Worm (Caenorhabditis elegans) whole organism, late embryonic: ENCODE measurements around the gene B0410.3.
A peak's percentile ranks its signal among the peaks of the same experiment; 100 is the strongest.

Experiments used
- C38D4.7 ChIP-seq: fragments of 200-800 bp; sonication (Bioruptor generic); optimal IDR thresholded peaks from 2 replicates; lab custom pipeline; 2018; ENCODE audit warnings: mild to moderate bottlenecking, missing genetic modification characterization, moderate library complexity, missing compliant biosample characterization
- T23F11.4 ChIP-seq: fragments of 200-800 bp; sonication (Bioruptor generic); optimal IDR thresholded peaks from 2 replicates; lab custom pipeline; 2018; ENCODE audit warnings: mild to moderate bottlenecking, missing genetic modification characterization, missing compliant biosample characterization
- ama-1 ChIP-seq: fragments of 150-350 bp; optimal IDR thresholded peaks from 2 replicates; lab custom pipeline; 2014
- ceh-14 ChIP-seq: sonication (generic microtip); optimal IDR thresholded peaks from 2 replicates; lab custom pipeline; 2016; ENCODE audit warnings: missing genotype, missing genetic modification characterization, missing compliant biosample characterization
- ceh-30 ChIP-seq: fragments of 150-350 bp; optimal IDR thresholded peaks from 2 replicates; lab custom pipeline; 2014; ENCODE audit warnings: missing biosample characterization, missing genetic modification characterization
- ceh-34 ChIP-seq: sonication (generic microtip); optimal IDR thresholded peaks from 2 replicates; lab custom pipeline; 2016; ENCODE audit warnings: mild to moderate bottlenecking, missing genetic modification characterization, missing compliant biosample characterization
- ceh-48 ChIP-seq: sonication (generic microtip); optimal IDR thresholded peaks from 2 replicates; lab custom pipeline; 2016; ENCODE audit warnings: missing genetic modification characterization, inconsistent platforms, missing compliant biosample characterization
- fkh-6 ChIP-seq: sonication (generic microtip); optimal IDR thresholded peaks from 2 replicates; lab custom pipeline; 2016; ENCODE audit warnings: missing genetic modification characterization, missing compliant biosample characterization
- hlh-30 ChIP-seq: sonication (generic microtip); optimal IDR thresholded peaks from 2 replicates; lab custom pipeline; 2017; ENCODE audit warnings: antibody characterized with exemption, missing genetic modification characterization, missing compliant biosample characterization; ENCODE audit not compliant: insufficient read depth
- lim-6 ChIP-seq: sonication (generic microtip); optimal IDR thresholded peaks from 2 replicates; lab custom pipeline; 2016; ENCODE audit warnings: missing genetic modification characterization, missing compliant biosample characterization
- madf-2 ChIP-seq: sonication (generic microtip); optimal IDR thresholded peaks from 2 replicates; lab custom pipeline; 2017; ENCODE audit warnings: missing genetic modification characterization, missing compliant biosample characterization
- pha-4 ChIP-seq: fragments of 150-350 bp; optimal IDR thresholded peaks from 2 replicates; lab custom pipeline; 2018; ENCODE audit warnings: missing biosample characterization, missing genetic modification reagents, missing genetic modification characterization
- zip-5 ChIP-seq: sonication (generic microtip); optimal IDR thresholded peaks from 2 replicates; lab custom pipeline; 2016; ENCODE audit warnings: missing genetic modification characterization, missing compliant biosample characterization
- ztf-16 ChIP-seq: sonication (generic microtip); optimal IDR thresholded peaks from 2 replicates; lab custom pipeline; 2017; ENCODE audit warnings: missing genetic modification characterization, missing compliant biosample characterization

DNA sequence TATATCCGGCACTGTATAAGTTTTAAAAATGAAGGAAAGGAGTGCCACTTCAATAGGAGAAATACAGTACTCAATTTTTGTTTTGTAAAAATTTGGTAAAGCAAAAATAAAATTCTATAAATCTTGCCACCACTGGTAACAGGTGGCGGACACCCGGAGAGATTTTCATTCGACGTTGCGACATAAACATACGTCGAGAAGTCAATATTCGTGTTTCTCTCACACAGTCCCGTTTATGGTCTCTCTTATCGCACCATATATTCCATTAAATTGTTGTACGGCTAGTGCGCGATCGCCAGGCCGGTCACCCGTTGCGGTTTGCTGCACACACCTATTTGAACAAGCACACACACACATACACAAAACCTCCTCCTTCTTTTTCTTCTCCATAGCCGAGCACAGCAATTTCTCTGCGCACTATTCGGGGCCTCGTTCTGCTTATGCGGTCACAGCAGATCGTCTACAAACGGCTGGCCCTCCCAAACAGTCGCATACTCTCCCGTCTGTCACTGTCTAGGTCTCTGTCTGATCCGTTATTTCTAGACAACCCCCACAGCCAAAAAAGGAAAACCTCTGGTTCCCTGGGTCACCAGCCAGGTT is 9.7 kb upstream of the B0410.3 start:
- TF ChIP-seq ztf-16 (no peak), ceh-14 (tag; lab: Kevin White, UChicago) (no peak), ceh-34 (tag; lab: Kevin White, UChicago) (peak; percentile 13), ceh-48 (tag; lab: Kevin White, UChicago) (no peak), ama-1 (no peak), hlh-30 (tag; lab: Kevin White, UChicago) (no peak), madf-2 (tag; lab: Kevin White, UChicago) (no peak), fkh-6 (tag; lab: Kevin White, UChicago) (no peak), zip-5 (tag; lab: Kevin White, UChicago) (no peak), T23F11.4 (no peak), C38D4.7 (no peak), lim-6 (tag; lab: Kevin White, UChicago) (no peak), pha-4 (tag; lab: Kevin White, UChicago) (no peak), ceh-30 (tag; lab: Kevin White, UChicago) (no peak)
